Fruit fly (Drosophila melanogaster): ENCODE measurements around the gene Dhdds.
A peak's percentile ranks its signal among the peaks of the same experiment; 100 is the strongest.

- TF ChIP-seq usp (GFP tag; optimal IDR thresholded peaks at IDR 0.05): no peak
- peak; percentile 27 for TF ChIP-seq fru (GFP tag; optimal IDR thresholded peaks at IDR 0.05)
- peak; percentile 7 for TF ChIP-seq N (GFP tag; optimal IDR thresholded peaks at IDR 0.05)
- no peak for TF ChIP-seq pan (optimal IDR thresholded peaks at IDR 0.05)
- TF ChIP-seq rgr (GFP tag; optimal IDR thresholded peaks at IDR 0.05): peak; percentile 1
These were observed 2.8 kb upstream of the Dhdds start, which contains the start of gene Ubr3 for dm6 chrX:7935798-7936572.

Measured in whole organism, wandering third instar larva.